Worm (Caenorhabditis elegans) whole organism, L4/young adult: ENCODE data around the gene str-1.

Experiments used
- dao-5 ChIP-seq: sonication (generic microtip); optimal IDR thresholded peaks from 2 replicates; lab custom pipeline; 2016; ENCODE audit warnings: missing genotype, missing genetic modification characterization, moderate library complexity, missing compliant biosample characterization
- him-1 ChIP-seq: sonication (generic microtip); optimal IDR thresholded peaks from 2 replicates; lab custom pipeline; 2016; ENCODE audit warnings: missing genotype, missing genetic modification reagents, missing genetic modification characterization, missing compliant biosample characterization

ce11 chrIV:7212769-7213168 lies 39.2 kb downstream of the str-1 start:
- TF ChIP-seq dao-5 (tag; lab: Kevin White, UChicago) (no peak), him-1 (no peak)
